Fruit fly (Drosophila melanogaster) whole organism, wandering third instar larva: Measurements from ENCODE around the gene Prx1.

Experiments used
- CG32264 ChIP-seq: fragments of 200-800 bp; sonication (Bioruptor generic); optimal IDR thresholded peaks from 2 replicates; lab custom pipeline; 2016; ENCODE audit warnings: missing biosample characterization, missing genetic modification characterization
- CG9705 ChIP-seq: fragments of 200-800 bp; sonication (Bioruptor generic); optimal IDR thresholded peaks from 2 replicates; lab custom pipeline; 2018; ENCODE audit warnings: missing biosample characterization, mild to moderate bottlenecking, missing genetic modification characterization
- CrebA ChIP-seq: fragments of 200-800 bp; sonication (Bioruptor generic); optimal IDR thresholded peaks from 2 replicates; lab custom pipeline; 2016; ENCODE audit warnings: missing biosample characterization, mild to moderate bottlenecking, missing genetic modification characterization, borderline replicate concordance
- Dfd ChIP-seq: fragments of >200 bp; optimal IDR thresholded peaks from 2 replicates; lab custom pipeline; 2017; ENCODE audit warnings: missing biosample characterization, missing genetic modification characterization
- Dif ChIP-seq: fragments of 200-275, 200-300 bp; sonication (Bioruptor generic); optimal IDR thresholded peaks from 2 replicates; lab custom pipeline; 2018; ENCODE audit warnings: missing biosample characterization, missing genetic modification characterization; ENCODE audit not compliant: partially characterized antibody
- GATAd ChIP-seq: sonication (Bioruptor generic); optimal IDR thresholded peaks from 2 replicates; lab custom pipeline; 2016; ENCODE audit warnings: missing biosample characterization, missing genetic modification characterization
- Hnf4 ChIP-seq: fragments of 200-800 bp; sonication (Bioruptor generic); optimal IDR thresholded peaks from 2 replicates; lab custom pipeline; 2016; ENCODE audit warnings: missing biosample characterization, mild to moderate bottlenecking, missing genetic modification characterization
- Hr78 ChIP-seq: fragments of >200 bp; optimal IDR thresholded peaks from 2 replicates; lab custom pipeline; 2017; ENCODE audit warnings: missing biosample characterization, missing genetic modification characterization
- Mio ChIP-seq: sonication (Bioruptor generic); optimal IDR thresholded peaks from 2 replicates; lab custom pipeline; 2016; ENCODE audit warnings: missing biosample characterization, missing genetic modification characterization
- Myc ChIP-seq: fragments of >200 bp; optimal IDR thresholded peaks from 2 replicates; lab custom pipeline; 2017
- OdsH ChIP-seq: fragments of 200-800 bp; sonication (Bioruptor generic); optimal IDR thresholded peaks from 2 replicates; lab custom pipeline; 2016; ENCODE audit warnings: missing biosample characterization, mild to moderate bottlenecking, missing genetic modification characterization
- Rel ChIP-seq, 2 experiments: fragments of 200-800 bp; sonication (Bioruptor generic) in 1 of 2; optimal IDR thresholded peaks; 2 replicates in 1 of 2; 3 replicates in 1 of 2; lab custom pipeline; 2016 to 2019; ENCODE audit warnings: mild to moderate bottlenecking in 2 of 2, missing biosample characterization in 2 of 2, missing genetic modification characterization in 2 of 2, moderate library complexity in 1 of 2
- br ChIP-seq: fragments of 200-800 bp; sonication (Bioruptor generic); optimal IDR thresholded peaks from 2 replicates; lab custom pipeline; 2016; ENCODE audit warnings: missing biosample characterization, missing genetic modification characterization
- brk ChIP-seq: fragments of 200-800 bp; sonication (Bioruptor generic); optimal IDR thresholded peaks from 2 replicates; lab custom pipeline; 2016; ENCODE audit warnings: missing biosample characterization, mild to moderate bottlenecking, missing genetic modification characterization
- dl ChIP-seq, 2 experiments: fragments of 175-275, 200-275 bp in 1 of 2; fragments of 200-275 bp in 1 of 2; sonication (Bioruptor generic); optimal IDR thresholded peaks; lab custom pipeline; 2018; ENCODE audit warnings: mild to moderate bottlenecking in 2 of 2, missing biosample characterization in 2 of 2, missing genetic modification characterization in 2 of 2, moderate library complexity in 2 of 2; ENCODE audit not compliant: partially characterized antibody in 2 of 2, insufficient read depth in 1 of 2
- dmrt93B ChIP-seq: fragments of 200-800 bp; sonication (Bioruptor generic); optimal IDR thresholded peaks from 2 replicates; lab custom pipeline; 2018; ENCODE audit warnings: missing biosample characterization, mild to moderate bottlenecking, missing genetic modification characterization
- foxo ChIP-seq, 2 experiments: fragments of 200-800 bp; sonication (Bioruptor generic); optimal IDR thresholded peaks; 2 replicates in 1 of 2; 3 replicates in 1 of 2; lab custom pipeline; 2016 to 2017; ENCODE audit warnings: missing biosample characterization in 2 of 2, missing genetic modification characterization in 2 of 2
- fru ChIP-seq: fragments of 200-800 bp; sonication (Bioruptor generic); optimal IDR thresholded peaks from 3 replicates; lab custom pipeline; 2016; ENCODE audit warnings: missing biosample characterization, mild to moderate bottlenecking, missing genetic modification characterization
- h ChIP-seq: fragments of 200-800 bp; sonication (Bioruptor generic); optimal IDR thresholded peaks from 3 replicates; lab custom pipeline; 2016; ENCODE audit warnings: missing biosample characterization, mild to moderate bottlenecking, missing genetic modification characterization
- jim ChIP-seq: fragments of 175-275, 200-325 bp; sonication (Bioruptor generic); optimal IDR thresholded peaks from 2 replicates; lab custom pipeline; 2016; ENCODE audit warnings: missing biosample characterization, mild to moderate bottlenecking, missing genetic modification characterization
- lola ChIP-seq: fragments of >200 bp; optimal IDR thresholded peaks from 2 replicates; lab custom pipeline; 2017; ENCODE audit warnings: missing biosample characterization, missing genetic modification characterization
- sage ChIP-seq: fragments of 200-800 bp; sonication (Bioruptor generic); optimal IDR thresholded peaks from 2 replicates; lab custom pipeline; 2016; ENCODE audit warnings: missing biosample characterization, mild to moderate bottlenecking, missing genetic modification characterization
- sv ChIP-seq: fragments of 200-800 bp; sonication (Bioruptor generic); optimal IDR thresholded peaks from 3 replicates; lab custom pipeline; 2016; ENCODE audit warnings: missing biosample characterization, missing genetic modification characterization
- tai ChIP-seq: sonication (Bioruptor generic); optimal IDR thresholded peaks from 2 replicates; lab custom pipeline; 2016; ENCODE audit warnings: missing biosample characterization, missing genetic modification characterization
- woc ChIP-seq: sonication (Bioruptor generic); optimal IDR thresholded peaks from 2 replicates; lab custom pipeline; 2016; ENCODE audit warnings: missing biosample characterization, mild to moderate bottlenecking, missing genetic modification characterization

Prx1 gene

DNA sequence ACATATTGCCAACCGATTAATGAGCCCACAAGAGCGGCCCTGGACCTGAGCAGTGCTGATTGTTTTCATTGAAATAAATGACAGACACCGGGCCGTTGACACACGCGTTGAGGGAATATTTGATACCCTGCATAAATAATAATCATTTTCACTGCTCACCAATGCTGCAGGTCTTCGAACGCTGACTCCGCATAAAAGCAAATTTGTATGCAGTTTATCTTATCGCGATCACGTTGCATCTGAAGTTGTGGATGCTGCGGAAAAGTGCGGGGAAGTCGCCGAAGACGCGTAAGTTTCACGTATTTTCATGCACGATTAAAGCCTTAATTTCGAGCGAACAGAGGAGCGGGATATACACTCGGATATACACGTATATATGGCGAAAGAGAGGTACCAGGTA lies 38.7 kb downstream of the Prx1 start:
- no peak for TF ChIP-seq jim
- TF ChIP-seq tai (GFP tag; lab: Kevin White, UChicago) = no peak
- TF ChIP-seq Dif (GFP tag; lab: Kevin White, UChicago) = no peak
- peak; percentile 1 for TF ChIP-seq fru (GFP tag; lab: Kevin White, UChicago)
- no peak for TF ChIP-seq Rel (GFP tag; optimal IDR thresholded peaks at IDR 0.05; lab: Kevin White, UChicago)
- no peak for TF ChIP-seq Rel (tag; optimal IDR thresholded peaks at IDR 0.05; lab: Kevin White, UChicago)
- TF ChIP-seq Mio = no peak
- TF ChIP-seq br = no peak
- no peak for TF ChIP-seq Hr78 (GFP tag; lab: Kevin White, UChicago)
- TF ChIP-seq woc (GFP tag; lab: Kevin White, UChicago) = peak; percentile 21
- TF ChIP-seq sv = no peak
- no peak for TF ChIP-seq OdsH

DNA sequence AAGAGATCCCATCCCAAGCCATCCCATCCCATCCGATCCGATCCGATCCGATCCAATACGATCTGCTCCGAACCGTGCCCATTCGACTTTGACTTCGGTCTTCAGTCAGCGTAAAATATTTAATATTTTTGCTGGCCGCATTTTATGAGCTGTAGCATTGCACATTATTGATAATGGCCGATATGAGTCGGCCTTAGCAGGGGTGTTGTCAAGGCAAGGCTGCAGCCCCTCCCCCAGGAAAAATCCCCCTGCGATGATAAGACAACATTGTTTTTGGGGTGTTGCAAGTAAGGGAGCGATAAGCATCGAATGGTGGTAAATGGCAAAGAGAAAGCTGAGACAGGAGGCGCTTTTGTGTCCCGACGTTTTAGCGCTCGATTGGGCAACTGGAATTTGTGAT lies 39.8 kb downstream of the Prx1 start:
- TF ChIP-seq tai (GFP tag; lab: Kevin White, UChicago) (no peak), Rel (GFP tag; optimal IDR thresholded peaks at IDR 0.05; lab: Kevin White, UChicago) (no peak), Rel (tag; optimal IDR thresholded peaks at IDR 0.05; lab: Kevin White, UChicago) (peak; percentile 65), Hnf4 (GFP tag; lab: Kevin White, UChicago) (no peak)

DNA sequence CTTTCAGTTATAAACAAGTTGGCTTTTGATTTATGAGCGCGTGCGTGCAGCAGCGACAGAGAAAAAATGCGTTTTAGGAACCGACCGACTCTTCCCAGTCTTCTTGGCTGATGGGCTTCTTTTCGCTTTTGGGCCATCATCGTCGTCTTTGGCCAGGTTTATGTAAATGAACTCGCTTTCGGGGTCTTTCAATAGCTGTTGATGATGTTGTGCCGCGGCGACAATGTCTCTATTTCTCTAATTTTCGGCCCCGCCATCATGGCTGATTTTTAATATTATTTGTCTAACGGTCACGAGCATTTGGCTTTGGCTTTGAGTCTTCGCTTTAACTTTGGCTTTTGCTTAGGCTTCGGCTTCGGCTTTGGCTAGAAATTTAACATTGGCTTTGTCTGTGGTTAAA lies 41.1 kb downstream of the Prx1 start:
- TF ChIP-seq woc (GFP tag; lab: Kevin White, UChicago) (no peak), Dfd (no peak), CG9705 (no peak), h (GFP tag; lab: Kevin White, UChicago) (no peak), lola (no peak), Dif (GFP tag; lab: Kevin White, UChicago) (no peak), tai (GFP tag; lab: Kevin White, UChicago) (no peak), CG32264 (GFP tag; lab: Kevin White, UChicago) (no peak), Hr78 (GFP tag; lab: Kevin White, UChicago) (no peak), CrebA (GFP tag; lab: Kevin White, UChicago) (no peak)

DNA sequence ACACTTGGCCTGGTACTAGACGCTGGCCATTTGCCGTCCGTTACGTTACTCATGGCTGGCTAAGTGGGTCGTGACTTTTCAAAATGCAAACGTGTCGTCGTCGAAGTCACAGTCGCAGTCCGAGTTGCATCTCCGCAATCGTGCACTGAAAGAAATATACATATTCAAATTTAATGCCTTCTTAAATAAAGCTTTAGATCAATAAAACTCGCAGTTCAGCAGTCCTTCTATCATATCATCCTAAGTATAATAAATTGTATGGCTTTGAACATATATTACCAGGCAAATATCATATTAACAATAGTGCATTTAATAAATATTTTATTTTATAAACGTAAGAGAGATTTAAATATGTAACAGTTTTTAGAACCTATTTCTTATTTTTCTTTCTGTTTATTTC lies 42.1 kb downstream of the Prx1 start:
- TF ChIP-seq OdsH (no peak), dmrt93B (GFP tag; lab: Kevin White, UChicago) (no peak), Hr78 (GFP tag; lab: Kevin White, UChicago) (no peak), Myc (lab: Kevin White, UChicago) (no peak), tai (GFP tag; lab: Kevin White, UChicago) (no peak), CG9705 (no peak), dl (GFP tag; optimal IDR thresholded peaks at IDR 0.05; lab: Kevin White, UChicago; ENCODE audit: insufficient read depth in 1 of 2, partially characterized antibody in 2 of 2) (no peak)

DNA sequence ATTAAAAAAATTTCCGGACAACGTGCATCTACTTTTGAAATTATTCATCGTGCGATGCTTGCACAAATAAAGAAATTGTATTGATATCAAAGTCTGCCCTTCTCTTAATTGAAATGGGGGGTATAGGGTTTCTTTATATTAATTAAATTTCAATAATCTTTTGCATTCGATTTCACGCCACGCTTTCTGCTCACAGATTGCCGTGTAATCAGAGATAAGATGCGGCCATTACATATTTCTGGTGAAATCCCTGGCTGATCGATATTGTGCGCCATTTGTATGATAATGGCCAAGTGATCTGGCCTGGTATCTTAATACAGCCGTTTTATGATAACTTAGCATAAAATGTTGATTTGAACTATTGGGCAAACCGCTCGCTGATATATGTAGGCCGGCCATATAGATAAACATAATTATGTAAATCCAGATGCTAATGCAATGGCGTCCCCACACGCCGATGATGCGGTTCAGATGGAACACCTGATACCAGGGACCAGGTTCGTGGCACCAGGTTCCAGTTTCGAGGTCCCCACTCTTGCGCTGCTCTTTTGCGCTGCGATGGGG lies 44.2 kb downstream of the Prx1 start:
- TF ChIP-seq sage (GFP tag; lab: Kevin White, UChicago) (no peak), OdsH (no peak)

DNA sequence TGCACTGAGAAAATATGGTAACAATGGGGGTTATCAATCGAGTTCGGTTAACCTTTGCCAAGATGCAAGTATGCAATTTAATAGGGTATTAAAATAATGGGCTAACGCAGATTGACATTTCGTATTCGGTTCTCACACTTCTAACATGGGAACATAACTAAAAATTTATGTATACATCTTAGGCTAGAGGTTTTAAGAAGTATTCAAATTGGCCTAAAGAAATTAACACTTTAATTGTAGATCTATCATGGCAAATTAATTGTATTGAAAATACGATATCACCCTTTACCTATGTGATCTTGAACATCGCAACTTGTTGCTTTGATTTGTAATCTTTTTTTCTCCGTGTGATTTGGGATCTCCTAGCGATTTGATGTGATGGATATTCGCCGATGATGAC lies 44.9 kb downstream of the Prx1 start:
- TF ChIP-seq CG32264 (GFP tag; lab: Kevin White, UChicago) = no peak

DNA sequence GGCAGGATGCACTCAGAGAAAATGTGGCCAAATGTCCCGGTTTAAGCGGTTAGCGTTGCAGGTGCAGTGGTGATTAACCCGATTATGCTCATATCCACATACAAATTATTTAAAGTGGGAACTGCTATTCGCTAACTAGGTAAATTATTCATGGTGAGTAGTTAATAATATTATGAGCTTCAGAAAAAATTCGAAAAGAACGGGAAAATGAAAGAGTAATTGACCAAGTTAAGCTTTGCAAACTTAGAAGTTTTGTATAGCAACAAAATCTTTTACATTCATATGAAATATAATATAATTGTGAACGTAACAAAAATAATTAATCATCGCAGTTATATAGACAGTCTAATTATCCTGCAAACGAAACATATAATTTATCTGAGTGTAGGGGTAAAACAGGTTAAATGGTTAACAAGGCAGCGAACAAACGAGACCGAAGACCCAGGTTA lies 46.0 kb downstream of the Prx1 start:
- TF ChIP-seq sv = no peak
- no peak for TF ChIP-seq woc (GFP tag; lab: Kevin White, UChicago)
- no peak for TF ChIP-seq GATAd (GFP tag; lab: Kevin White, UChicago)
- no peak for TF ChIP-seq brk (GFP tag; lab: Kevin White, UChicago)
- TF ChIP-seq fru (GFP tag; lab: Kevin White, UChicago) = peak; percentile 3
- no peak for TF ChIP-seq dmrt93B (GFP tag; lab: Kevin White, UChicago)
- TF ChIP-seq dl (GFP tag; optimal IDR thresholded peaks at IDR 0.05; lab: Kevin White, UChicago; ENCODE audit: insufficient read depth in 1 of 2, partially characterized antibody in 2 of 2) = no peak
- no peak for TF ChIP-seq Hr78 (GFP tag; lab: Kevin White, UChicago)
- TF ChIP-seq foxo (GFP tag; optimal IDR thresholded peaks at IDR 0.05; lab: Kevin White, UChicago) = peak in 1 of 2 experiments; percentile 8
- peak; percentile 10 for TF ChIP-seq OdsH
- TF ChIP-seq, all 38 proteins: peak for 3
